Worm (Caenorhabditis elegans) whole organism, L3 larva: Measurements from ENCODE around the gene K06H7.1.
A peak's percentile ranks its signal among the peaks of the same experiment; 100 is the strongest.

Source experiments
- ama-1 ChIP-seq: fragments of 150-350 bp; optimal IDR thresholded peaks from 2 replicates; lab custom pipeline; 2018
- ceh-16 ChIP-seq: sonication (generic microtip); optimal IDR thresholded peaks from 2 replicates; lab custom pipeline; 2017; ENCODE audit warnings: missing biosample characterization, missing genetic modification characterization
- daf-12 ChIP-seq: fragments of 150-350 bp; optimal IDR thresholded peaks from 2 replicates; lab custom pipeline; 2014; ENCODE audit warnings: missing biosample characterization, missing genetic modification reagents, missing genetic modification characterization
- egl-5 ChIP-seq: fragments of 150-350 bp; optimal IDR thresholded peaks from 2 replicates; lab custom pipeline; 2017; ENCODE audit warnings: missing biosample characterization, missing genetic modification reagents, missing genetic modification characterization, inconsistent platforms
- fkh-2 ChIP-seq: fragments of 150-350 bp; optimal IDR thresholded peaks from 2 replicates; lab custom pipeline; 2014; ENCODE audit warnings: missing biosample characterization, missing genetic modification reagents, missing genetic modification characterization
- fos-1 ChIP-seq: fragments of 150-350 bp; optimal IDR thresholded peaks from 2 replicates; lab custom pipeline; 2014; ENCODE audit warnings: missing biosample characterization, missing genetic modification characterization
- lin-39 ChIP-seq: fragments of 150-350 bp; optimal IDR thresholded peaks from 2 replicates; lab custom pipeline; 2018; ENCODE audit warnings: missing biosample characterization, missing genetic modification reagents, missing genetic modification characterization
- mdl-1 ChIP-seq: fragments of 150-350 bp; optimal IDR thresholded peaks from 2 replicates; lab custom pipeline; 2014; ENCODE audit warnings: missing biosample characterization, missing genetic modification characterization
- nhr-11 ChIP-seq: fragments of 150-350 bp; optimal IDR thresholded peaks from 2 replicates; lab custom pipeline; 2014; ENCODE audit warnings: missing biosample characterization, missing genetic modification characterization
- nhr-12 ChIP-seq: fragments of 150-350 bp; optimal IDR thresholded peaks from 2 replicates; lab custom pipeline; 2014; ENCODE audit warnings: missing biosample characterization, missing genetic modification characterization
- nhr-23 ChIP-seq: fragments of 150-350 bp; optimal IDR thresholded peaks from 2 replicates; lab custom pipeline; 2014; ENCODE audit warnings: missing biosample characterization, missing genetic modification reagents, missing genetic modification characterization
- nhr-237 ChIP-seq: fragments of 150-350 bp; optimal IDR thresholded peaks from 2 replicates; lab custom pipeline; 2014; ENCODE audit warnings: missing biosample characterization, missing genetic modification characterization
- nhr-43 ChIP-seq: sonication (generic microtip); optimal IDR thresholded peaks from 2 replicates; lab custom pipeline; 2016; ENCODE audit warnings: mild to moderate bottlenecking, missing genetic modification characterization, missing compliant biosample characterization; ENCODE audit not compliant: poor library complexity, severe bottlenecking
- nhr-76 ChIP-seq: fragments of 150-350 bp; sonication (generic microtip); optimal IDR thresholded peaks from 5 replicates; lab custom pipeline; 2014; ENCODE audit warnings: missing biosample characterization, missing genetic modification characterization
- nhr-77 ChIP-seq: fragments of 150-350 bp; optimal IDR thresholded peaks from 2 replicates; lab custom pipeline; 2014; ENCODE audit warnings: missing biosample characterization, missing genetic modification characterization
- pha-4 ChIP-seq: fragments of 150-350 bp; optimal IDR thresholded peaks from 2 replicates; lab custom pipeline; 2014; ENCODE audit warnings: missing biosample characterization, missing genetic modification reagents, missing genetic modification characterization
- pqm-1 ChIP-seq: fragments of 150-350 bp; optimal IDR thresholded peaks from 2 replicates; lab custom pipeline; 2017; ENCODE audit warnings: missing biosample characterization, missing genetic modification characterization, inconsistent platforms
- sea-2 ChIP-seq: fragments of 150-350 bp; sonication (generic microtip); optimal IDR thresholded peaks from 4 replicates; lab custom pipeline; 2014; ENCODE audit warnings: missing biosample characterization, missing genetic modification reagents, missing genetic modification characterization
- tbx-2 ChIP-seq: sonication (generic microtip); optimal IDR thresholded peaks from 2 replicates; lab custom pipeline; 2016; ENCODE audit warnings: mild to moderate bottlenecking, missing genetic modification characterization, missing compliant biosample characterization
- unc-39 ChIP-seq: sonication (generic microtip); optimal IDR thresholded peaks from 4 replicates; lab custom pipeline; 2017; ENCODE audit warnings: missing biosample characterization, missing genetic modification characterization
- unc-62 ChIP-seq: fragments of 150-350 bp; sonication (generic microtip); optimal IDR thresholded peaks from 4 replicates; lab custom pipeline; 2014; ENCODE audit warnings: missing biosample characterization, missing genetic modification reagents, missing genetic modification characterization
- zag-1 ChIP-seq: fragments of 150-350 bp; optimal IDR thresholded peaks from 2 replicates; lab custom pipeline; 2014; ENCODE audit warnings: missing biosample characterization, missing genetic modification characterization

The K06H7.1 gene

DNA sequence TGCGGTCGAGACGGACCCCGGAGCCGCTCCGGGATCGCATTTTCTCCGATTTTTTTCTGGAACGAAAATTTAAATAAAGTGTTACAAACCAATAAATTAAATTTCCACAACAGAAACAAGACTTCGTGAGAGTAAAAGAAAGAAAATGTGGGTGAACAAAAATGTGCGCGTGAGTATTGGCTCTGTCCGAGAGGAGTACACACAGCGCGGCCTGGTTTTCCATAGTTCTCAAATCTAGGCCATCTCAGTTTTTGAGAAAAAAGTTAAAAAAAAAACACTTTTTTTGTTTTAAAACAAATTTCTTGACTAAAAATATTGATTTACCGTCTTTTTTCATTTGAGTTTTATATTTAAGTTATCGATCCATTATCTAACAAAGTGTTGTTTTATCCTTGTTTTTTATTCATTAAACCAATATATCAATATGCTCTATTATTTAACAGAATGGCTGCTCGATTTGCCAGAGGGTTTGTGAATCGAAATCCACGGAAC is 45.5 kb downstream of the K06H7.1 start, which contains the start of the genes C14B9.8 and mrpl-18 (continued):
- TF ChIP-seq pqm-1 (tag; lab: Kevin White, UChicago) (no peak), daf-12 (tag; lab: Kevin White, UChicago) (no peak), tbx-2 (tag; lab: Kevin White, UChicago) (no peak), unc-39 (tag; lab: Kevin White, UChicago) (no peak), nhr-23 (tag; lab: Kevin White, UChicago) (no peak), mdl-1 (no peak), egl-5 (tag; lab: Kevin White, UChicago) (no peak), fos-1 (no peak), pha-4 (peak; percentile 68), nhr-77 (no peak), ama-1 (lab: Kevin White, UChicago) (no peak), lin-39 (peak; percentile 30), nhr-12 (tag; lab: Kevin White, UChicago) (no peak), nhr-43 (tag; lab: Kevin White, UChicago) (peak; percentile 73)

DNA sequence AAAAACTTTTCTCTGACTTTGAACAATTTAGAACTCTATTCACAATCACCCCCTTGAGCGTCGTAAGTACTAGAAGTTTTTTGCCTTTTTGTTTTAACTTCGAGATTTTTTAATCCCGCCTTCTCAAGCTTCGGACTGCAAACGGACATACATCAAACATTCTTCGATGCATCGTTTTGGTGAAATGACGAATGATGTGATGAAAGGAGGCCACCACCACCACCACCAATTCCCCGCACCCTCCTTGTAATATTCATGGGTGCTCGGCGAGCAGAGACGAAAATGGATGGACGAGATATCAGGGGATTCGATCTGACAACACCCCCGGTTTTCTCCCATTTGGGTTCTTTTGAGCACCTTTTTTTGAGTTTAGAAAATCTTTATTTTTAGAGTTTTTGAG is 46.8 kb downstream of the K06H7.1 start:
- TF ChIP-seq lin-39 (peak; percentile 49), ceh-16 (tag; lab: Kevin White, UChicago) (no peak)

DNA sequence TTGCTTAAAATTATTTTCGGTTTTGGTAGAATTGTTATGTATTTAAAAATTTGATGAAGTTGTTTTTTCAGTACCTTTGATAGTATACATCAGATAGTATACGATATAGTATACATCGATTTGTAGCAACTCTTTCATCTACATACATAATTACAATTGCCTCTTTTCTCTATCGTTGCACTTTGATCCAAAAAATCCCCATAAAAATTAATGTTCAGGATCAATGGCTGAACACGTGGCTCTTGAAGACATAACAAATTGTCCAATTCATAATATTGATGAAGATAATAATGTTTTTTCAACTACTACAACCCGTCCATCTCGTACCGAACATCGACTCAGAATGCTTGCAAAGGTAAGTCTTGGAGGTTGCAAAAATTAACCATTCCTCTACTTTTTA is 49.6 kb downstream of the K06H7.1 start, which contains the start of gene D2007.2:
D2007.2 (plus strand) TSS at position 213 of the 400 bp plus-strand sequence.
- TF ChIP-seq sea-2 (GFP tag; lab: Kevin White, UChicago) (no peak), nhr-237 (tag; lab: Kevin White, UChicago) (no peak), fkh-2 (no peak), unc-62 (no peak), zag-1 (tag; lab: Kevin White, UChicago) (no peak), nhr-11 (tag; lab: Kevin White, UChicago) (no peak), lin-39 (no peak), egl-5 (tag; lab: Kevin White, UChicago) (no peak), nhr-76 (tag; lab: Kevin White, UChicago) (no peak), daf-12 (tag; lab: Kevin White, UChicago) (no peak), nhr-77 (no peak)
